Fruit fly (Drosophila melanogaster): Measurements from ENCODE around the gene Pcp.

The Pcp gene

dm6 chr2L:7056189-7056926 lies 34.9 kb downstream of the Pcp start, which contains the start of gene Mnn1 (continued):
- TF ChIP-seq Dip2 (GFP tag; IDR thresholded peaks at IDR 0.05) (no peak), ci (GFP tag; IDR thresholded peaks at IDR 0.05) (peak; percentile 71; the same call in 2 of the 3 replicates), sug (tag; optimal IDR thresholded peaks at IDR 0.05) (peak; percentile 79), Fer2 (tag; optimal IDR thresholded peaks at IDR 0.05) (no peak), CG8359 (GFP tag; optimal IDR thresholded peaks at IDR 0.05; ENCODE audit: borderline replicate concordance) (no peak), en (GFP tag; optimal IDR thresholded peaks at IDR 0.05) (no peak), lola (GFP tag; optimal IDR thresholded peaks at IDR 0.05) (no peak), salm (tag; optimal IDR thresholded peaks at IDR 0.05) (no peak), nerfin-2 (GFP tag; IDR thresholded peaks at IDR 0.05; ENCODE audit: partially characterized antibody) (no peak), CG31224 (GFP tag; IDR thresholded peaks at IDR 0.05) (no peak), schlank (tag; optimal IDR thresholded peaks at IDR 0.05) (no peak), dysf (GFP tag; IDR thresholded peaks at IDR 0.05) (no peak), CG12104 (GFP tag; optimal IDR thresholded peaks at IDR 0.05) (no peak), sd (tag; optimal IDR thresholded peaks at IDR 0.05) (peak; percentile 95), CG9215 (GFP tag; IDR thresholded peaks at IDR 0.05) (no peak), HLH3B (GFP tag; IDR thresholded peaks at IDR 0.05) (0 out of 2 replicates have a peak, but pooled peaks have one; percentile 11), dpn (GFP tag; optimal IDR thresholded peaks at IDR 0.05) (peak; percentile 55 to 66), CG17186 (GFP tag; optimal IDR thresholded peaks at IDR 0.05) (peak; percentile 66), CG13296 (GFP tag; optimal IDR thresholded peaks at IDR 0.05) (no peak), dmrt99B (tag; optimal IDR thresholded peaks at IDR 0.05) (no peak), ERR (GFP tag; optimal IDR thresholded peaks at IDR 0.05) (peak; percentile 42), CG2129 (GFP tag; IDR thresholded peaks at IDR 0.05; ENCODE audit: partially characterized antibody) (no peak), cas (GFP tag; IDR thresholded peaks at IDR 0.05) (no peak), Ssrp (tag; optimal IDR thresholded peaks at IDR 0.05) (no peak), CG34376 (GFP tag; optimal IDR thresholded peaks at IDR 0.05) (peak; percentile 65), Antp (GFP tag; optimal IDR thresholded peaks at IDR 0.05) (peak; percentile 43), aop (GFP tag; IDR thresholded peaks at IDR 0.05) (no peak), lbe (GFP tag; optimal IDR thresholded peaks at IDR 0.05) (peak; percentile 27), CG2202 (tag; optimal IDR thresholded peaks at IDR 0.05) (no peak), Drgx (GFP tag; IDR thresholded peaks at IDR 0.05) (no peak), CG18619 (GFP tag; optimal IDR thresholded peaks at IDR 0.05) (no peak), CG33213 (GFP tag; optimal IDR thresholded peaks at IDR 0.05) (peak; percentile 66), nmo (GFP tag; optimal IDR thresholded peaks at IDR 0.05) (peak; percentile 73), CG17385 (GFP tag; optimal IDR thresholded peaks at IDR 0.05) (peak; percentile 46), jigr1 (GFP tag; IDR thresholded peaks at IDR 0.05) (no peak), Optix (GFP tag; IDR thresholded peaks at IDR 0.05) (no peak), Dfd (GFP tag; optimal IDR thresholded peaks at IDR 0.05) (no peak), CG15479 (GFP tag; optimal IDR thresholded peaks at IDR 0.05) (peak; percentile 87), E2f1 (GFP tag; IDR thresholded peaks at IDR 0.05) (0 out of 2 replicates have a peak, but pooled peaks have one; percentile 15), odd (GFP tag; optimal IDR thresholded peaks at IDR 0.05) (no peak), tll (GFP tag; optimal IDR thresholded peaks at IDR 0.05) (peak in 1 of 2 experiments; percentile 49), CG10462 (GFP tag; optimal IDR thresholded peaks at IDR 0.05) (no peak), br (optimal IDR thresholded peaks at IDR 0.05) (no peak)
